Worm (Caenorhabditis elegans): ENCODE data around the gene srlf-27.

The srlf-27 gene

DNA sequence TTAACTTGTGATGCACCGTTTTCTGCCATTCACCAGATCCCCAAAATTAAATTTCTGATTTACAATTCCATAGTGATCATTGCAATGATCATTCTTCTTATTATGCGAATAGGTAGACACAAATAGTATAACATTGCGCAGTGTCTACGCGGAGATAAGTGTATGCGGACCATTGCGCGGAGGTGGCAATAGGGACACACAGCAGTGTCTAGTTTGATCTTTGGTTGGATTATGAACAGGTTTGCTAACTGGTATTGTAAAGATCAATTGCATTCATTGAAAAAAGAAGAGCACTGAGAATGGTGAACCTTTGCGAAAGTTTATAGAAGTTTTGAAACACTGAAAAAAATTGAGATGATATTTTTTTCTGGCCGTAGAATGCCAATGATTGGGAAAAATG is 38.2 kb upstream of the srlf-27 start:
- no peak for TF ChIP-seq unc-3 (GFP tag; conservative IDR thresholded peaks at IDR 0.05)
- no peak for TF ChIP-seq unc-3 (tag; optimal IDR thresholded peaks at IDR 0.05)

DNA sequence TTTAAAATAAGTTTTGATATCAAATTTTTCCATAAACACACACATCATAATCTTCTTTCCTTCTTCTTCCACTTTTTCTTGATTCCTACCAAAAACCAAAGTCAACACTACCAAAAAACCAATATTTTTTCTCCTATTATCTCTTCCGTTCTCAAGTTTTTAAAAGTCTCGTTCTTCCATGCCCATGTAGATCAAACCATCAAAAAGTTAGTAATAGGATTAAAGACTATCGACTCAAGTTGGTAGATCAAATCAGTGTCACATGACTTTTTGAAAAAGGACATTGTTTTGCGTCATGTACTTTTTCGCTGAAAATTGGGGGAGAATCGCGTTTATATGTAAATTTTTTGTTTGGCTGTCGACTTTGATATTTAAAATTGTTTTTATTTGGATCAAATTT is 34.5 kb upstream of the srlf-27 start:
- TF ChIP-seq npax-4 (tag; optimal IDR thresholded peaks at IDR 0.05): no peak
- no peak for TF ChIP-seq odd-2 (tag; optimal IDR thresholded peaks at IDR 0.05)
- TF ChIP-seq hlh-6 (tag; optimal IDR thresholded peaks at IDR 0.05): no peak
- no peak for TF ChIP-seq ceh-30 (tag; optimal IDR thresholded peaks at IDR 0.05)
- TF ChIP-seq K02D7.2 (tag; optimal IDR thresholded peaks at IDR 0.05): no peak
- TF ChIP-seq mec-3 (tag; optimal IDR thresholded peaks at IDR 0.05; ENCODE audit: borderline replicate concordance): no peak

DNA sequence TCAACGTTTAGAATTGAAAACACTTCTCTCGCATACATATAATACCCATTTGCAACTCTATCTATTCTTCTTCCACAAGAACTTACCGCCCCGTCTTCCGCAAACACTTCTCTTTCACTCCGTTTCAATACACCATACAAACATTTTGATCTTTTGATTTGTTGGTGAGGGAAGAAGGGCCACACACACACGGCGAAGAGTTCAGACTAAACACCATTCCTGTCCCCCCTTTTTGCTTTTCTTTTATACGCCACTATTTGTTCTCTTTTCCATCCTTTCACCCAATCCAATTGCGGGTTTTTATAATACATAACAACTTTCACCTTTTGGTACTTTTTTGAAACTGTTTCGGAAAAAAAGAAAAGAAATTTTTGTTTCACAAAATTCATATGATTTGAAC is 32.4 kb upstream of the srlf-27 start:
- TF ChIP-seq unc-55 (GFP tag; optimal IDR thresholded peaks at IDR 0.05) (no peak), nfya-1 (tag; optimal IDR thresholded peaks at IDR 0.05) (peak; percentile 24), ceh-34 (tag; optimal IDR thresholded peaks at IDR 0.05) (peak; percentile 41), lim-6 (tag; optimal IDR thresholded peaks at IDR 0.05) (no peak), nhr-11 (tag; optimal IDR thresholded peaks at IDR 0.05) (no peak), eyg-1 (tag; optimal IDR thresholded peaks at IDR 0.05) (no peak), tbx-2 (tag; optimal IDR thresholded peaks at IDR 0.05) (peak; percentile 0), hlh-30 (tag; optimal IDR thresholded peaks at IDR 0.05; ENCODE audit: insufficient read depth) (no peak), C38D4.7 (GFP tag; optimal IDR thresholded peaks at IDR 0.05) (no peak), dmd-4 (tag; optimal IDR thresholded peaks at IDR 0.05; ENCODE audit: borderline replicate concordance) (no peak), Y22D7AL.16 (tag; optimal IDR thresholded peaks at IDR 0.05) (no peak), ceh-45 (GFP tag; IDR thresholded peaks at IDR 0.05) (no peak), sox-2 (GFP tag; IDR thresholded peaks at IDR 0.05) (no peak)

ce11 chrIV:14606469-14606868 is 31.0 kb upstream of the srlf-27 start:
- TF ChIP-seq unc-55 (GFP tag; optimal IDR thresholded peaks at IDR 0.05) (peak; percentile 45), nhr-11 (tag; optimal IDR thresholded peaks at IDR 0.05) (peak; percentile 72), ceh-18 (tag; optimal IDR thresholded peaks at IDR 0.05) (peak; percentile 68), pha-4 (tag; optimal IDR thresholded peaks at IDR 0.05) (no peak), nfya-1 (tag; optimal IDR thresholded peaks at IDR 0.05) (peak; percentile 44)

DNA sequence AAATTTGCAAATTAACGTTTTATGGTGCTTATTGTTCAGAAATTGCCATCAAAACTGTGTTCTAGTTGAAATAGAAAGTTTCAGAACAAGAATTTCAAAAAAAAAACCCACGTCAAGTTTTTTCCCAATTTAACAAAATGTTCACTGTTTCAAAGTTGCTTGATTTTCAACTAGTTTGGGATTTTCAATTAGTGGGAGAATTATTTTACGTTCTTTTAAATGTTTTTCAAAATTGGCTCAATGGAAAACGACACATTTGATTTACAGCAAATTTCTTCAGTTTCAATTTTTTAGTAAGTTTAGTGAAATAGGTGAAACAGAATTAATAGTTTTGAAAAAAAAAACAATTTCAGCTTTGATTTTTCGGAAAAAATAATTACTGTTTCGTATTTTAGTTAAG is 28.9 kb upstream of the srlf-27 start:
- TF ChIP-seq pros-1 (tag; optimal IDR thresholded peaks at IDR 0.05) (no peak), dmd-4 (tag; optimal IDR thresholded peaks at IDR 0.05; ENCODE audit: borderline replicate concordance) (no peak), hlh-6 (tag; optimal IDR thresholded peaks at IDR 0.05) (no peak), T23F11.4 (GFP tag; optimal IDR thresholded peaks at IDR 0.05) (no peak), hlh-30 (tag; optimal IDR thresholded peaks at IDR 0.05; ENCODE audit: insufficient read depth) (no peak), gmeb-2 (tag; optimal IDR thresholded peaks at IDR 0.05) (no peak), hlh-15 (tag; optimal IDR thresholded peaks at IDR 0.05) (no peak), mec-3 (tag; optimal IDR thresholded peaks at IDR 0.05; ENCODE audit: borderline replicate concordance) (no peak), sdc-2 (tag; optimal IDR thresholded peaks at IDR 0.05) (no peak), hlh-8 (tag; optimal IDR thresholded peaks at IDR 0.05) (no peak), ceh-22 (tag; optimal IDR thresholded peaks at IDR 0.05) (no peak), ceh-31 (tag; optimal IDR thresholded peaks at IDR 0.05) (no peak), fax-1 (tag; optimal IDR thresholded peaks at IDR 0.05) (no peak), ztf-16 (tag; optimal IDR thresholded peaks at IDR 0.05) (no peak)

ce11 chrIV:14609774-14610173 is 27.7 kb upstream of the srlf-27 start:
- TF ChIP-seq hlh-30 (tag; optimal IDR thresholded peaks at IDR 0.05; ENCODE audit: insufficient read depth) (peak; percentile 9), odd-2 (tag; optimal IDR thresholded peaks at IDR 0.05) (no peak)
